Fruit fly (Drosophila melanogaster): ENCODE measurements around the gene RabGGTb.
A peak's percentile ranks its signal among the peaks of the same experiment; 100 is the strongest.

The RabGGTb gene

DNA sequence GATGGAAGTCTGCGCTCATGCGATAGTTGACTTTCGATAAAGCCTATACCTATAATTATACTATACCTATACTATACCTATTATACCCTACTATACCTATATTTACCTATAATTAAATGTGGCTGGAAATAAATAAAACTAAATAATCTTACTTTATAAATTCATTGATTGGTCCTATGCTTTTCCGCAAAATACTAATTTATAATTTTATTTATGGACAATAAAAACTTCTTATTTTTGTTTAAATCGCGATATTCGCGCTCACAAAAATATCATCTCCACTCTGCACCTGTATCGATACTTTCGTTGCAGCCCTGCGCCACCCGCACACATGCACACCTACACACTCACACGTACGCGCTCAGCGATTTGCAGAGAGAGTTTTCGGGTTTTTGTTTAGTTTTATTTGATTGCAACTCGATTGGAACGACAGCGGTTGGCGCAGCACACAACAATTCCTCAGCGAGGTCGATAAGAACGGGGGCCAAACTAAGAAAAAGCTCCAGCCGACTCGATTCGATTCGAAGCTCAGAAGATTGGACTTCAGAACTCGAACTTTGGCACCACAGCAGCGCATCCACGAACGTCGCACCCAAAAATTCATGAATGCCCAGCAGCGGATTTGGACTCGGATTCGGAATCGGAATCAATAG, 4.2 kb upstream of the RabGGTb start, which contains the start of gene CG8814 (continued):
- TF ChIP-seq CG31388 (GFP tag; optimal IDR thresholded peaks at IDR 0.05) (peak; percentile 50), CG33557 (GFP tag; optimal IDR thresholded peaks at IDR 0.05) (peak; percentile 40), croc (GFP tag; conservative IDR thresholded peaks at IDR 0.05) (peak; percentile 51; the same call in 2 of the 3 replicates), sima (GFP tag; optimal IDR thresholded peaks at IDR 0.05) (no peak), CG8281 (tag; optimal IDR thresholded peaks at IDR 0.05) (no peak), CG9215 (GFP tag; IDR thresholded peaks at IDR 0.05) (peak; percentile 80), Doc3 (GFP tag; IDR thresholded peaks at IDR 0.05; ENCODE audit: partially characterized antibody) (peak; percentile 66; the same call in 2 of the 3 replicates), CG6813 (GFP tag; optimal IDR thresholded peaks at IDR 0.05) (no peak), CG31224 (GFP tag; IDR thresholded peaks at IDR 0.05) (peak; percentile 85), cwo (GFP tag; optimal IDR thresholded peaks at IDR 0.05) (peak; percentile 32), corto (GFP tag; optimal IDR thresholded peaks at IDR 0.05) (peak; percentile 25), exex (tag; optimal IDR thresholded peaks at IDR 0.05) (peak; percentile 21), CG30020 (tag; optimal IDR thresholded peaks at IDR 0.05) (peak; percentile 74), CG6254 (GFP tag; optimal IDR thresholded peaks at IDR 0.05) (no peak), zfh2 (GFP tag; optimal IDR thresholded peaks at IDR 0.05) (peak; percentile 48), fd102C (GFP tag; optimal IDR thresholded peaks at IDR 0.05) (no peak), CG2875 (GFP tag; optimal IDR thresholded peaks at IDR 0.05) (no peak), CG14014 (GFP tag; IDR thresholded peaks at IDR 0.05) (peak; percentile 70), CG8765 (GFP tag; IDR thresholded peaks at IDR 0.05) (peak; percentile 46; the same call in 1 of the 2 replicates), Adf1 (GFP tag; IDR thresholded peaks at IDR 0.05) (peak; percentile 40), CG42726 (GFP tag; IDR thresholded peaks at IDR 0.05; ENCODE audit: partially characterized antibody) (0 out of 2 replicates have a peak, but pooled peaks have one; percentile 14), ind (GFP tag; optimal IDR thresholded peaks at IDR 0.05) (peak; percentile 71), Meics (GFP tag; optimal IDR thresholded peaks at IDR 0.05) (peak; percentile 42), CG12071 (GFP tag; optimal IDR thresholded peaks at IDR 0.05) (peak; percentile 34), HLH3B (GFP tag; IDR thresholded peaks at IDR 0.05) (peak; percentile 32; the same call in 1 of the 2 replicates), CG13287 (GFP tag; IDR thresholded peaks at IDR 0.05; ENCODE audit: partially characterized antibody) (peak; percentile 80), Sox102F (GFP tag; optimal IDR thresholded peaks at IDR 0.05) (peak; percentile 54), Jarid2 (GFP tag; optimal IDR thresholded peaks at IDR 0.05) (no peak), CG2199 (GFP tag; IDR thresholded peaks at IDR 0.05) (no peak), CG9727 (GFP tag; optimal IDR thresholded peaks at IDR 0.05) (peak; percentile 79), CG17912 (GFP tag; optimal IDR thresholded peaks at IDR 0.05) (no peak), Opbp (GFP tag; IDR thresholded peaks at IDR 0.05; ENCODE audit: partially characterized antibody) (peak; percentile 69), otp (GFP tag; IDR thresholded peaks at IDR 0.05) (no peak), mirr (GFP tag; optimal IDR thresholded peaks at IDR 0.05) (no peak), CG15479 (GFP tag; optimal IDR thresholded peaks at IDR 0.05) (no peak), Dip3 (GFP tag; optimal IDR thresholded peaks at IDR 0.05) (peak; percentile 29), CG15073 (GFP tag; optimal IDR thresholded peaks at IDR 0.05) (no peak), onecut (GFP tag; IDR thresholded peaks at IDR 0.05) (no peak), Sry-δ (GFP tag; optimal IDR thresholded peaks at IDR 0.05) (peak; percentile 80), CG12391 (tag; optimal IDR thresholded peaks at IDR 0.05) (peak; percentile 83), CG10565 (GFP tag; optimal IDR thresholded peaks at IDR 0.05) (no peak), HmgD (GFP tag; optimal IDR thresholded peaks at IDR 0.05) (no peak), crp (GFP tag; optimal IDR thresholded peaks at IDR 0.05) (peak in 1 of 2 experiments; percentile 39), CG32532 (GFP tag; IDR thresholded peaks at IDR 0.05) (peak; percentile 79), CG5245 (GFP tag; optimal IDR thresholded peaks at IDR 0.05) (peak; percentile 18), br (optimal IDR thresholded peaks at IDR 0.05) (no peak), CG10462 (GFP tag; optimal IDR thresholded peaks at IDR 0.05) (peak; percentile 65), Stat92E (GFP tag; optimal IDR thresholded peaks at IDR 0.05) (no peak)

All from whole organism, embryonic.